Fruit fly (Drosophila melanogaster): ENCODE data around the gene S.

Gene S

dm6 chr2L:1048427-1048826, 29.2 kb downstream of the S start (continued):
- TF ChIP-seq CG2678 (tag; optimal IDR thresholded peaks at IDR 0.05), result peak; percentile 75
- TF ChIP-seq ab (GFP tag; optimal IDR thresholded peaks at IDR 0.05), result no peak
- peak; percentile 36 for TF ChIP-seq Fer3 (tag; optimal IDR thresholded peaks at IDR 0.05)
- TF ChIP-seq fd3F (GFP tag; optimal IDR thresholded peaks at IDR 0.05), result no peak
- TF ChIP-seq phol (tag; optimal IDR thresholded peaks at IDR 0.05), result peak; percentile 6
- TF ChIP-seq CG17361 (GFP tag; IDR thresholded peaks at IDR 0.05), result 0 out of 3 replicates have a peak, but pooled peaks have one; percentile 43
- no peak for TF ChIP-seq ato (GFP tag; IDR thresholded peaks at IDR 0.05; ENCODE audit: partially characterized antibody)
- TF ChIP-seq CG30403 (GFP tag; optimal IDR thresholded peaks at IDR 0.05), result peak; percentile 5
- TF ChIP-seq gem (tag; optimal IDR thresholded peaks at IDR 0.05), result peak; percentile 46
- TF ChIP-seq Oli (tag; optimal IDR thresholded peaks at IDR 0.05), result peak; percentile 17
- TF ChIP-seq Bdp1 (GFP tag; optimal IDR thresholded peaks at IDR 0.05), result no peak
- TF ChIP-seq CG9932 (GFP tag; IDR thresholded peaks at IDR 0.05), result peak; percentile 35
- no peak for TF ChIP-seq Atf6 (GFP tag; IDR thresholded peaks at IDR 0.05)
- no peak for TF ChIP-seq Ssrp (tag; optimal IDR thresholded peaks at IDR 0.05)
- no peak for TF ChIP-seq zen (tag; optimal IDR thresholded peaks at IDR 0.05)
- TF ChIP-seq CG15011 (GFP tag; optimal IDR thresholded peaks at IDR 0.05), result no peak
- peak in 1 of 2 experiments; percentile 33 for TF ChIP-seq Hr51 (GFP tag; optimal IDR thresholded peaks at IDR 0.05)
- TF ChIP-seq CG3726 (GFP tag; IDR thresholded peaks at IDR 0.05), result no peak
- TF ChIP-seq ind (GFP tag; optimal IDR thresholded peaks at IDR 0.05), result peak; percentile 15
- TF ChIP-seq esg (GFP tag; conservative IDR thresholded peaks at IDR 0.05), result peak; percentile 40
- no peak for TF ChIP-seq CG5180 (GFP tag; optimal IDR thresholded peaks at IDR 0.05)
- peak; percentile 14 for TF ChIP-seq Sox100B (GFP tag; optimal IDR thresholded peaks at IDR 0.05)
- no peak for TF ChIP-seq pita (GFP tag; optimal IDR thresholded peaks at IDR 0.05)
- TF ChIP-seq Sin3A (optimal IDR thresholded peaks at IDR 0.05), result no peak
- no peak for TF ChIP-seq sima (GFP tag; optimal IDR thresholded peaks at IDR 0.05)
- TF ChIP-seq CG30020 (tag; optimal IDR thresholded peaks at IDR 0.05), result no peak
- peak; percentile 66 for TF ChIP-seq CG7556 (GFP tag; optimal IDR thresholded peaks at IDR 0.05)
- peak; percentile 32 for TF ChIP-seq HHEX (GFP tag; optimal IDR thresholded peaks at IDR 0.05)
- TF ChIP-seq NfI (GFP tag; optimal IDR thresholded peaks at IDR 0.05), result peak; percentile 19
- no peak for TF ChIP-seq CG11456 (GFP tag; IDR thresholded peaks at IDR 0.05)
- TF ChIP-seq CG7963 (GFP tag; IDR thresholded peaks at IDR 0.05; ENCODE audit: partially characterized antibody), result no peak
- no peak for TF ChIP-seq Mrtf (GFP tag; IDR thresholded peaks at IDR 0.05)
- peak; percentile 43 for TF ChIP-seq slou (GFP tag; optimal IDR thresholded peaks at IDR 0.05)
- peak; percentile 48 for TF ChIP-seq CG10147 (GFP tag; optimal IDR thresholded peaks at IDR 0.05)
- TF ChIP-seq Hand (GFP tag; optimal IDR thresholded peaks at IDR 0.05), result peak; percentile 9
- 0 out of 2 replicates have a peak, but pooled peaks have one; percentile 13 for TF ChIP-seq CG32532 (GFP tag; IDR thresholded peaks at IDR 0.05)
- no peak for TF ChIP-seq bowl (GFP tag; IDR thresholded peaks at IDR 0.05)
- no peak for TF ChIP-seq gce (GFP tag; IDR thresholded peaks at IDR 0.05)
- peak; percentile 2 for TF ChIP-seq exex (tag; optimal IDR thresholded peaks at IDR 0.05)
- TF ChIP-seq CG10274 (GFP tag; optimal IDR thresholded peaks at IDR 0.05), result no peak
- no peak for TF ChIP-seq CG32767 (GFP tag; IDR thresholded peaks at IDR 0.05)
- no peak for TF ChIP-seq CG7271 (tag; optimal IDR thresholded peaks at IDR 0.05)
- TF ChIP-seq D19B (GFP tag; optimal IDR thresholded peaks at IDR 0.05), result peak; percentile 91
- no peak for TF ChIP-seq Dip3 (GFP tag; optimal IDR thresholded peaks at IDR 0.05)
- TF ChIP-seq CG9727 (GFP tag; optimal IDR thresholded peaks at IDR 0.05), result peak; percentile 35
- peak; percentile 55 for TF ChIP-seq Hmr (GFP tag; optimal IDR thresholded peaks at IDR 0.05)
- TF ChIP-seq Doc2 (GFP tag; IDR thresholded peaks at IDR 0.05), result no peak
- no peak for TF ChIP-seq zfh1 (GFP tag; IDR thresholded peaks at IDR 0.05)
- no peak for TF ChIP-seq B-H2 (GFP tag; optimal IDR thresholded peaks at IDR 0.05)
- peak; percentile 12 for TF ChIP-seq CG18619 (GFP tag; optimal IDR thresholded peaks at IDR 0.05)
- TF ChIP-seq Rfx (GFP tag; IDR thresholded peaks at IDR 0.05), result peak; percentile 42; the same call in 1 of the 2 replicates
